Worm (Caenorhabditis elegans) whole organism, L1 larva: ENCODE data around the gene B0496.6.

ENCODE experiments used
- efl-1 ChIP-seq, 4 experiments: fragments of 150-350 bp; optimal IDR thresholded peaks in 3 of 4; peaks in 1 of 4; 1 replicate in 1 of 4; 2 replicates in 3 of 4; lab custom pipeline; 2014; ENCODE audit warnings: missing biosample characterization in 2 of 4, missing genetic modification characterization in 2 of 4, missing genetic modification reagents in 2 of 4
- egl-27 ChIP-seq, 2 experiments: fragments of 150-350 bp in 1 of 2; sonication (generic microtip); optimal IDR thresholded peaks; 3 replicates each; lab custom pipeline; 2017 to 2018; ENCODE audit warnings: missing biosample characterization in 2 of 2, missing genetic modification characterization in 2 of 2, missing genetic modification reagents in 2 of 2
- elt-2 ChIP-seq: sonication (generic microtip); optimal IDR thresholded peaks from 2 replicates; lab custom pipeline; 2016; ENCODE audit warnings: missing genetic modification characterization, mild to moderate bottlenecking, inconsistent platforms, missing compliant biosample characterization, missing genetic modification reagents
- elt-3 ChIP-seq, 6 experiments: fragments of 150-350 bp in 1 of 6; sonication (generic microtip); optimal IDR thresholded peaks; 2 replicates each; lab custom pipeline; 2017 to 2018; ENCODE audit warnings: missing biosample characterization in 6 of 6, missing genetic modification characterization in 6 of 6, inconsistent platforms in 1 of 6
- lin-14 ChIP-seq: fragments of 200-800 bp; sonication (Bioruptor generic); optimal IDR thresholded peaks from 2 replicates; lab custom pipeline; 2018; ENCODE audit warnings: mild to moderate bottlenecking, missing genetic modification characterization, moderate library complexity, missing compliant biosample characterization
- lsy-2 ChIP-seq, 2 experiments: fragments of 150-350 bp; optimal IDR thresholded peaks; 2 replicates each; lab custom pipeline; 2014; ENCODE audit warnings: missing biosample characterization in 2 of 2, missing genetic modification characterization in 2 of 2
- mdl-1 ChIP-seq, 2 experiments: fragments of 150-350 bp; optimal IDR thresholded peaks; 2 replicates each; lab custom pipeline; 2014 to 2017; ENCODE audit warnings: missing biosample characterization in 2 of 2, missing genetic modification characterization in 2 of 2, inconsistent platforms in 1 of 2
- mep-1 ChIP-seq: fragments of 150-350 bp; optimal IDR thresholded peaks from 2 replicates; lab custom pipeline; 2014; ENCODE audit warnings: missing biosample characterization, missing genetic modification characterization
- nhr-12 ChIP-seq: sonication (generic microtip); optimal IDR thresholded peaks from 2 replicates; lab custom pipeline; 2017; ENCODE audit warnings: missing biosample characterization, missing genetic modification characterization
- pqm-1 ChIP-seq: sonication (generic microtip); optimal IDR thresholded peaks from 3 replicates; lab custom pipeline; 2017; ENCODE audit warnings: missing biosample characterization, missing genetic modification characterization
- sox-4 ChIP-seq: sonication (generic microtip); optimal IDR thresholded peaks from 2 replicates; lab custom pipeline; 2016; ENCODE audit warnings: missing genetic modification characterization, missing compliant biosample characterization
- sptf-1 ChIP-seq: fragments of 150-350 bp; optimal IDR thresholded peaks from 2 replicates; lab custom pipeline; 2014; ENCODE audit warnings: missing biosample characterization, missing genetic modification characterization
- unc-62 ChIP-seq: fragments of 150-350 bp; optimal IDR thresholded peaks from 2 replicates; lab custom pipeline; 2014; ENCODE audit warnings: missing biosample characterization, missing genetic modification reagents, missing genetic modification characterization
- zip-4 ChIP-seq: fragments of 200-800 bp; sonication (Bioruptor generic); optimal IDR thresholded peaks from 2 replicates; lab custom pipeline; 2018; ENCODE audit warnings: mild to moderate bottlenecking, missing genetic modification characterization, moderate library complexity, missing compliant biosample characterization

- TF ChIP-seq lsy-2 (tag; optimal IDR thresholded peaks at IDR 0.05; lab: Kevin White, UChicago) (no peak), nhr-12 (tag; lab: Kevin White, UChicago) (no peak), zip-4 (no peak), efl-1 (optimal IDR thresholded peaks at IDR 0.05; lab: Kevin White, UChicago) (no peak), efl-1 (GFP tag; optimal IDR thresholded peaks at IDR 0.05 in 1 of 2; lab: Kevin White, UChicago) (no peak), sox-4 (tag; lab: Kevin White, UChicago) (no peak), mdl-1 (tag; optimal IDR thresholded peaks at IDR 0.05; lab: Kevin White, UChicago) (no peak), elt-3 (tag; optimal IDR thresholded peaks at IDR 0.05; lab: Kevin White, UChicago) (no peak), elt-2 (tag; lab: Kevin White, UChicago) (no peak), mep-1 (no peak), sptf-1 (tag; lab: Kevin White, UChicago) (no peak), unc-62 (no peak), egl-27 (tag; optimal IDR thresholded peaks at IDR 0.05; lab: Kevin White, UChicago) (no peak), pqm-1 (tag; lab: Kevin White, UChicago) (no peak), lin-14 (peak; percentile 14)
These were observed 15.5 kb upstream of the B0496.6 start for ce11 chrIV:7403422-7403821.
